Fruit fly (Drosophila melanogaster) S2 (cell line): Measurements from ENCODE around the gene CG7806.

Experiments used
- CG8478 ChIP-seq: fragments of >200 bp; optimal IDR thresholded peaks from 2 replicates; lab custom pipeline; 2018
- CTCF ChIP-seq, 2 experiments: fragments of >200 bp; optimal IDR thresholded peaks; 2 replicates each; lab custom pipeline; 2018

dm6 chr2L:8284913-8285619, 26.1 kb upstream of the CG7806 start:
- TF ChIP-seq CG8478 (lab: Kevin White, UChicago) (no peak), CTCF (optimal IDR thresholded peaks at IDR 0.05; lab: Kevin White, UChicago) (no peak)
